Worm (Caenorhabditis elegans) whole organism, dauer: ENCODE measurements around the gene dph-5.

Source experiments
- unc-62 ChIP-seq: sonication (generic microtip); optimal IDR thresholded peaks from 2 replicates; lab custom pipeline; 2017; ENCODE audit warnings: missing biosample characterization, missing genetic modification reagents, missing genetic modification characterization

dph-5 gene

DNA sequence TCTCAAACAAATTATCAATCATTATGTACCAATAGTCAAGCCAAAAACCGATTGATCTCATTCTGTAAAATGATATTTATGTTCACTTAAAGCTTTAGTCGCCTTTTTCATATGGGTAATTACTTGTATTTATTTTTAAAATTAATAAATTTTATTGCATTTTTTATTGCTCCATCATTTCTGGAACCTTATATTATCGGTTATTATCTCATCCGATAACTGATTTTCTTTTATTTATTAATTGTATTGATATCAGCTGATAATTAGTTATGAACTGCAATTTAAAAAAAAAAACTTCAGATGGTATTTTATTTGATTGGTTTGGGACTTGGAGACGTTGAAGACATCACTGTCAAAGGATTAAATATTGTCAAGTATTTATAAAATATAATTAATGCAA lies at the start of gene dph-5:
Gene dph-5 (plus strand): TSS at position 301 of the 400 bp plus-strand sequence.
- TF ChIP-seq unc-62 (GFP tag; lab: Kevin White, UChicago) = no peak

ce11 chrII:11301059-11301458 lies 48.9 kb upstream of the dph-5 start, which contains the start of gene raga-1:
TSS of gene raga-1 (plus strand) at chrII:11301359.
- TF ChIP-seq unc-62 (GFP tag; lab: Kevin White, UChicago) = no peak

- no peak for TF ChIP-seq unc-62 (GFP tag; lab: Kevin White, UChicago)
Measured at ce11 chrII:11302591-11302990, 47.4 kb upstream of the dph-5 start, which contains the start of gene samp-1. TSS of gene samp-1 (plus strand) at chrII:11302891.

DNA sequence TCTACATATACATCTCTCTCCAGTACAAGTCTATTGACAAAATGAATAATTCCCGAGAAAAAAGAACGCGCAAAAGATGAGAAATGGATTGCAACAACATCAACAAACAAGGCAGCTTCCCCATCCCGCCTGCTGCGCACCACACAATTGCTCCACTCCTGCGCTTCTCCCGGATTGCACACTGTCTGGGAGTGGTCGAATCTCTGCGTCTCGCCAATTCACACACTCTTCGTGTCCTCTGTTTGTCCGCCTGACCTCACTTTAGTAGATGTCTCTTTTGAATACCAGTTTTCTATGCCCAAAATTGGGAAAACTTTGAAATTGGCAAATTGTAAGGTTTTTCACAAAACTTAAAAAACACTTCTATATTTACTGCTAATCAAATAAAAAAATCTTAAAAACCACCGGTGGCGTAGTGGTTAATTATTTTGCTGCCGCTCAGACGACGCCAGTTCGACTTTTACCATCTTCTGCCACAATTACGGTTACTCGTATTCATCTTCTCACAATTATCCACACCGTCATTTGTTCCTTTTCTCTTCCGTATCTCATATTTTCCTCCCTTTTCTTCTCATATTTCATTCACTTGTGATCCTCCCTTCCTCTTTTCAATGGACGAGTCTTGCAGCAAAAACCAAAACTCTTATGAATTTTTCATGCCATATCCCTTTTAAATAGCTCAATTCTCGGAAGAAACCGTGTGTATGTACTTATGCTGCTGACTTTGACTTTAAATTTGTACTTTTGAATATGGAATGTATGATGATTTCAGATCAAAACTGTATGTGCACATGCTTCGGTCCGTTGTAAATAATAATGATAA lies 44.2 kb upstream of the dph-5 start, which contains the start of gene rsf-1:
Gene rsf-1 (plus strand): TSS at position 773 of the 823 bp plus-strand sequence.
- no peak for TF ChIP-seq unc-62 (GFP tag; lab: Kevin White, UChicago)

ce11 chrII:11307332-11307731 lies 42.7 kb upstream of the dph-5 start:
- TF ChIP-seq unc-62 (GFP tag; lab: Kevin White, UChicago) = no peak

- no peak for TF ChIP-seq unc-62 (GFP tag; lab: Kevin White, UChicago)
Measured at ce11 chrII:11307953-11308352, 42.0 kb upstream of the dph-5 start.

DNA sequence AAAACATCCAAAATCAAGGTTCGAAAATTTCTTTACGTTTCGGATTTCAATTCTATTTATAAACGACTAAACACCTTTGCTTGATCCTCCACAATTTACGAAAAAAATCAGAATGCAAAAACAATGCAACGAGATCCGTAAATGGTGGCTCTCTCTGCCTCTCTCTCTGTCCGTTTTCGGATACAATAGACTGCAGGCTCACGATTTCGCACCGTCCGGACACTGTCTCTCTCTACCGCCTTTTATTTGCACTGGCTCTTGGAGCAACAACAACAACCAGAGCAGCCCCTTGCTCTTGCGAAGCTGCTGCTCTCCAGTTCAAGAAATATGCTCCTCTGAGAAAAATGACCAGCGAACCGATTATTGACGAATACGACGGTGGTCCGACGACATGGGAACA lies 37.8 kb upstream of the dph-5 start, which contains the start of gene T24F1.7:
Gene T24F1.7 (plus strand): TSS at position 301 of the 400 bp plus-strand sequence.
- no peak for TF ChIP-seq unc-62 (GFP tag; lab: Kevin White, UChicago)

ce11 chrII:11314165-11314564 lies 35.8 kb upstream of the dph-5 start, which contains the start of gene T24F1.4:
TSS of gene T24F1.4 (minus strand) at chrII:11314265.
- no peak for TF ChIP-seq unc-62 (GFP tag; lab: Kevin White, UChicago)

ce11 chrII:11316663-11317062 lies 33.3 kb upstream of the dph-5 start:
- no peak for TF ChIP-seq unc-62 (GFP tag; lab: Kevin White, UChicago)

DNA sequence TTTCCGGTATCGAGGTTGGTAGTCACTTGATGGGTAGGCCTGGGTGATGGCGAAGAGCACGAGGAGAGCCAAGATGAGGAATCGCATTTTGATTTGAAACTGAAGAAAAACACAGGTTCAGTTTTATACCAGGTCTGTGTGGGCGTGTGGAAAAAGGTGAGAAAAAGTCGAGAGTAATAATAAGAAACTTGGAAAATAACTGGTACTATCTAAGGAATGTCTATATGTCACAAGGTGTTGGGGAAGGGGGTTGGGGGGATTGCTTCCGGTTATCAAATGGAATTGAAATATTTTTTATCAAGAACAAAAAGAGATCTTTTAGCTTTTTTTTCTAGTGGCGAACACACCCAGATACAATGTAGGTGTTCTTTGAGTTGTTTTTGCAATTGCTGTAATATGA lies 30.4 kb upstream of the dph-5 start, which contains the start of gene nlp-51:
Gene nlp-51 (minus strand): TSS at position 101 of the 400 bp plus-strand sequence.
- no peak for TF ChIP-seq unc-62 (GFP tag; lab: Kevin White, UChicago)

- TF ChIP-seq unc-62 (GFP tag; lab: Kevin White, UChicago) = no peak
Measured at ce11 chrII:11329021-11329479, 20.9 kb upstream of the dph-5 start, which contains the start of gene tag-180. TSS of gene tag-180 (minus strand) at chrII:11329429.

ce11 chrII:11333375-11333774 lies 16.6 kb upstream of the dph-5 start:
- no peak for TF ChIP-seq unc-62 (GFP tag; lab: Kevin White, UChicago)

- no peak for TF ChIP-seq unc-62 (GFP tag; lab: Kevin White, UChicago)
Measured at ce11 chrII:11333846-11334638, 15.9 kb upstream of the dph-5 start.

ce11 chrII:11335670-11336069 lies 14.3 kb upstream of the dph-5 start:
- TF ChIP-seq unc-62 (GFP tag; lab: Kevin White, UChicago) = no peak

- TF ChIP-seq unc-62 (GFP tag; lab: Kevin White, UChicago) = no peak
Measured at ce11 chrII:11336163-11336562, 13.8 kb upstream of the dph-5 start.
